Fruit fly (Drosophila melanogaster) whole organism, embryonic: ENCODE data around the gene RpL27A.
A peak's percentile ranks its signal among the peaks of the same experiment; 100 is the strongest.

ENCODE experiments used
- BEAF-32 ChIP-seq: fragments of 200-800 bp; sonication (Bioruptor generic); optimal IDR thresholded peaks from 3 replicates; lab custom pipeline; 2017; ENCODE audit warnings: missing biosample characterization, missing genetic modification characterization, mild to moderate bottlenecking, moderate library complexity, missing genetic modification reagents
- Bgb ChIP-seq: fragments of 200-800 bp; sonication (Bioruptor generic); IDR thresholded peaks from 2 replicates; pipeline ENCODE4 v1.3.6; 2022; ENCODE audit warnings: missing biosample characterization, missing genetic modification characterization; ENCODE audit not compliant: partially characterized antibody
- CG10267 ChIP-seq: fragments of 200-800 bp; sonication (Bioruptor generic); optimal IDR thresholded peaks from 2 replicates; lab custom pipeline; 2018; ENCODE audit warnings: missing biosample characterization, mild to moderate bottlenecking, missing genetic modification characterization, moderate library complexity
- CG13287 ChIP-seq: fragments of 200-800 bp; sonication (Bioruptor generic); IDR thresholded peaks from 2 replicates; pipeline ENCODE4 v1.3.6; 2022; ENCODE audit warnings: missing biosample characterization, missing genetic modification characterization; ENCODE audit not compliant: partially characterized antibody
- CG13894 ChIP-seq: fragments of 200-800 bp; sonication (Bioruptor generic); optimal IDR thresholded peaks from 3 replicates; lab custom pipeline; 2018; ENCODE audit warnings: missing biosample characterization, mild to moderate bottlenecking, missing genetic modification characterization, moderate library complexity
- CG14014 ChIP-seq: fragments of 200-800 bp; sonication (Bioruptor generic); IDR thresholded peaks from 2 replicates; pipeline ENCODE4 v1.3.6; 2022; ENCODE audit warnings: missing biosample characterization, missing genetic modification characterization
- CG17802 ChIP-seq: fragments of 200-800 bp; sonication (Bioruptor generic); optimal IDR thresholded peaks from 2 replicates; lab custom pipeline; 2018; ENCODE audit warnings: missing biosample characterization, mild to moderate bottlenecking, missing genetic modification characterization, moderate library complexity
- CG1792 ChIP-seq: fragments of 200-800 bp; sonication (Bioruptor generic); optimal IDR thresholded peaks from 2 replicates; lab custom pipeline; 2016; ENCODE audit warnings: missing biosample characterization, missing genetic modification characterization
- CG18011 ChIP-seq: fragments of 200-800 bp; sonication (Bioruptor generic); optimal IDR thresholded peaks from 2 replicates; lab custom pipeline; 2017; ENCODE audit warnings: missing biosample characterization, missing genetic modification characterization, mild to moderate bottlenecking, moderate library complexity, missing genotype
- CG2875 ChIP-seq: fragments of 200-800 bp; sonication (Bioruptor generic); optimal IDR thresholded peaks from 2 replicates; lab custom pipeline; 2017; ENCODE audit warnings: missing biosample characterization, mild to moderate bottlenecking, missing genetic modification characterization, missing genetic modification reagents
- CG32772 ChIP-seq: fragments of 200-800 bp; sonication (Bioruptor generic); IDR thresholded peaks from 2 replicates; pipeline ENCODE4 v1.3.6; 2022; ENCODE audit warnings: missing biosample characterization, missing genetic modification characterization
- CG42726 ChIP-seq: fragments of 200-800 bp; sonication (Bioruptor generic); IDR thresholded peaks from 2 replicates; pipeline ENCODE4 v1.3.6; 2022; ENCODE audit warnings: missing biosample characterization, missing genetic modification characterization; ENCODE audit not compliant: partially characterized antibody
- CG4328 ChIP-seq: fragments of 200-800 bp; sonication (Bioruptor generic); optimal IDR thresholded peaks from 3 replicates; lab custom pipeline; 2017; ENCODE audit warnings: missing biosample characterization, missing genetic modification reagents, missing genetic modification characterization
- CG43689 ChIP-seq: fragments of 200-800 bp; sonication (Bioruptor generic); IDR thresholded peaks from 2 replicates; pipeline ENCODE4 v1.3.6; 2022; ENCODE audit warnings: missing biosample characterization, missing genetic modification characterization
- CG6654 ChIP-seq: fragments of 200-800 bp; sonication (Bioruptor generic); optimal IDR thresholded peaks from 2 replicates; lab custom pipeline; 2017; ENCODE audit warnings: missing biosample characterization, mild to moderate bottlenecking, missing genetic modification characterization
- CG8359 ChIP-seq: fragments of 200-800 bp; sonication (Bioruptor generic); optimal IDR thresholded peaks from 2 replicates; lab custom pipeline; 2017; ENCODE audit warnings: missing biosample characterization, mild to moderate bottlenecking, missing genetic modification characterization, borderline replicate concordance
- CG9727 ChIP-seq: fragments of 200-800 bp; sonication (Bioruptor generic); optimal IDR thresholded peaks from 3 replicates; lab custom pipeline; 2017; ENCODE audit warnings: missing biosample characterization, mild to moderate bottlenecking, missing genetic modification characterization
- Ets65A ChIP-seq: fragments of 200-800 bp; sonication (Bioruptor generic); peaks from one replicate; lab custom pipeline; 2016; ENCODE audit warnings: missing biosample characterization, missing genetic modification characterization
- Fer1 ChIP-seq: fragments of 200-800 bp; sonication (Bioruptor generic); optimal IDR thresholded peaks from 2 replicates; lab custom pipeline; 2017; ENCODE audit warnings: missing biosample characterization, mild to moderate bottlenecking, missing genetic modification characterization
- Hr3 ChIP-seq: fragments of 200-800 bp; sonication (Bioruptor generic); optimal IDR thresholded peaks from 3 replicates; lab custom pipeline; 2016; ENCODE audit warnings: missing biosample characterization, missing genetic modification characterization
- Hr78 ChIP-seq, 2 experiments: fragments of 200-800 bp in 1 of 2; fragments of >200 bp in 1 of 2; sonication (Bioruptor generic) in 1 of 2; optimal IDR thresholded peaks; 2 replicates each; lab custom pipeline; 2017 to 2019; ENCODE audit warnings: missing biosample characterization in 2 of 2, missing genetic modification characterization in 2 of 2, mild to moderate bottlenecking in 1 of 2, moderate library complexity in 1 of 2
- Jarid2 ChIP-seq: fragments of 200-800 bp; sonication (Bioruptor generic); optimal IDR thresholded peaks from 3 replicates; lab custom pipeline; 2017; ENCODE audit warnings: mild to moderate bottlenecking, missing biosample characterization, missing genetic modification reagents, missing genetic modification characterization
- Kr ChIP-seq: fragments of 200-800 bp; sonication (Bioruptor generic); optimal IDR thresholded peaks from 2 replicates; lab custom pipeline; 2017; ENCODE audit warnings: missing biosample characterization, mild to moderate bottlenecking, missing genetic modification characterization
- MBD-R2 ChIP-seq: fragments of 200-800 bp; sonication (Bioruptor generic); IDR thresholded peaks from 2 replicates; pipeline ENCODE4 v1.3.6; 2022; ENCODE audit warnings: missing biosample characterization, missing genetic modification characterization
- Nf-YA ChIP-seq: fragments of 200-800 bp; sonication (Bioruptor generic); IDR thresholded peaks from 2 replicates; pipeline ENCODE4 v1.3.6; 2022; ENCODE audit warnings: missing biosample characterization, missing genetic modification characterization
- Stat92E ChIP-seq, 3 experiments: fragments of >200 bp in 2 of 3; fragments of 200-800 bp in 1 of 3; sonication (Bioruptor generic) in 1 of 3; optimal IDR thresholded peaks; 2 replicates each; lab custom pipeline; 2017 to 2019; ENCODE audit warnings: missing biosample characterization in 3 of 3, missing genetic modification characterization in 3 of 3, mild to moderate bottlenecking in 1 of 3, moderate library complexity in 1 of 3
- az2 ChIP-seq: fragments of 200-800 bp; sonication (Bioruptor generic); optimal IDR thresholded peaks from 3 replicates; lab custom pipeline; 2016; ENCODE audit warnings: missing biosample characterization, missing genetic modification characterization
- btn ChIP-seq: fragments of 200-800 bp; sonication (Bioruptor generic); optimal IDR thresholded peaks from 2 replicates; lab custom pipeline; 2016; ENCODE audit warnings: missing biosample characterization, missing genetic modification characterization
- cg ChIP-seq: fragments of 200-800 bp; sonication (Bioruptor generic); optimal IDR thresholded peaks from 3 replicates; lab custom pipeline; 2019; ENCODE audit warnings: missing biosample characterization, mild to moderate bottlenecking, missing genetic modification characterization, moderate library complexity
- chinmo ChIP-seq: fragments of 200-800 bp; sonication (Bioruptor generic); IDR thresholded peaks from 4 replicates; pipeline ENCODE4 v1.3.6; 2022; ENCODE audit warnings: missing biosample characterization, missing genetic modification characterization; ENCODE audit not compliant: partially characterized antibody
- chn ChIP-seq: fragments of 200-800 bp; sonication (Bioruptor generic); optimal IDR thresholded peaks from 2 replicates; lab custom pipeline; 2016; ENCODE audit warnings: missing biosample characterization, missing genetic modification characterization
- crc ChIP-seq: fragments of 200-800 bp; sonication (Bioruptor generic); optimal IDR thresholded peaks from 2 replicates; lab custom pipeline; 2016; ENCODE audit warnings: missing biosample characterization, missing genetic modification characterization
- cwo ChIP-seq: fragments of 200-800 bp; sonication (Bioruptor generic); optimal IDR thresholded peaks from 3 replicates; lab custom pipeline; 2017; ENCODE audit warnings: missing biosample characterization, missing genetic modification characterization, mild to moderate bottlenecking, moderate library complexity, missing genetic modification reagents
- disco-r ChIP-seq: fragments of 200-800 bp; sonication (Bioruptor generic); optimal IDR thresholded peaks from 2 replicates; lab custom pipeline; 2016; ENCODE audit warnings: missing biosample characterization, missing genetic modification characterization
- dpn ChIP-seq, 2 experiments: fragments of 200-800 bp; sonication (Bioruptor generic); optimal IDR thresholded peaks; 3 replicates each; lab custom pipeline; 2016; ENCODE audit warnings: missing biosample characterization in 2 of 2, missing genetic modification characterization in 2 of 2
- ems ChIP-seq: fragments of 200-800 bp; sonication (Bioruptor generic); optimal IDR thresholded peaks from 3 replicates; lab custom pipeline; 2016; ENCODE audit warnings: missing biosample characterization, missing genetic modification characterization
- ind ChIP-seq: fragments of 200-800 bp; sonication (Bioruptor generic); optimal IDR thresholded peaks from 3 replicates; lab custom pipeline; 2016; ENCODE audit warnings: missing biosample characterization, missing genetic modification characterization
- inv ChIP-seq: fragments of 200-800 bp; sonication (Bioruptor generic); IDR thresholded peaks from 2 replicates; pipeline ENCODE4 v1.3.6; 2022; ENCODE audit warnings: missing biosample characterization, missing genetic modification characterization; ENCODE audit not compliant: partially characterized antibody
- kni ChIP-seq: fragments of 200-800 bp; sonication (Bioruptor generic); optimal IDR thresholded peaks from 3 replicates; lab custom pipeline; 2017; ENCODE audit warnings: mild to moderate bottlenecking, missing biosample characterization, missing genetic modification reagents, missing genetic modification characterization
- mirr ChIP-seq: fragments of 200-800 bp; sonication (Bioruptor generic); optimal IDR thresholded peaks from 3 replicates; lab custom pipeline; 2018; ENCODE audit warnings: missing biosample characterization, mild to moderate bottlenecking, missing genetic modification characterization
- onecut ChIP-seq: fragments of 200-800 bp; sonication (Bioruptor generic); IDR thresholded peaks from 2 replicates; pipeline ENCODE4 v1.3.6; 2022; ENCODE audit warnings: missing biosample characterization, missing genetic modification characterization
- p53 ChIP-seq: fragments of 200-800 bp; sonication (Bioruptor generic); optimal IDR thresholded peaks from 2 replicates; lab custom pipeline; 2016; ENCODE audit warnings: missing biosample characterization, missing genetic modification characterization
- repo ChIP-seq: fragments of 200-800 bp; sonication (Bioruptor generic); optimal IDR thresholded peaks from 2 replicates; lab custom pipeline; 2016; ENCODE audit warnings: missing biosample characterization, missing genetic modification characterization
- sd ChIP-seq: fragments of 200-800 bp; sonication (Bioruptor generic); optimal IDR thresholded peaks from 3 replicates; lab custom pipeline; 2018; ENCODE audit warnings: missing biosample characterization, mild to moderate bottlenecking, missing genetic modification characterization, moderate library complexity
- slou ChIP-seq: fragments of 200-800 bp; sonication (Bioruptor generic); optimal IDR thresholded peaks from 3 replicates; lab custom pipeline; 2016; ENCODE audit warnings: missing biosample characterization, missing genetic modification characterization
- trh ChIP-seq: fragments of 200-800 bp; sonication (Bioruptor generic); optimal IDR thresholded peaks from 2 replicates; lab custom pipeline; 2016; ENCODE audit warnings: missing biosample characterization, missing genetic modification characterization
- vvl ChIP-seq: fragments of 200-800 bp; sonication (Bioruptor generic); IDR thresholded peaks from 2 replicates; pipeline ENCODE4 v1.3.6; 2022; ENCODE audit warnings: missing biosample characterization, missing genetic modification characterization
- zen ChIP-seq: fragments of 200-800 bp; sonication (Bioruptor generic); optimal IDR thresholded peaks from 3 replicates; lab custom pipeline; 2018; ENCODE audit warnings: missing biosample characterization, mild to moderate bottlenecking, missing genetic modification characterization, moderate library complexity
- zfh2 ChIP-seq: fragments of 200-800 bp; sonication (Bioruptor generic); optimal IDR thresholded peaks from 2 replicates; lab custom pipeline; 2016; ENCODE audit warnings: missing biosample characterization, missing genetic modification characterization

RpL27A gene

DNA sequence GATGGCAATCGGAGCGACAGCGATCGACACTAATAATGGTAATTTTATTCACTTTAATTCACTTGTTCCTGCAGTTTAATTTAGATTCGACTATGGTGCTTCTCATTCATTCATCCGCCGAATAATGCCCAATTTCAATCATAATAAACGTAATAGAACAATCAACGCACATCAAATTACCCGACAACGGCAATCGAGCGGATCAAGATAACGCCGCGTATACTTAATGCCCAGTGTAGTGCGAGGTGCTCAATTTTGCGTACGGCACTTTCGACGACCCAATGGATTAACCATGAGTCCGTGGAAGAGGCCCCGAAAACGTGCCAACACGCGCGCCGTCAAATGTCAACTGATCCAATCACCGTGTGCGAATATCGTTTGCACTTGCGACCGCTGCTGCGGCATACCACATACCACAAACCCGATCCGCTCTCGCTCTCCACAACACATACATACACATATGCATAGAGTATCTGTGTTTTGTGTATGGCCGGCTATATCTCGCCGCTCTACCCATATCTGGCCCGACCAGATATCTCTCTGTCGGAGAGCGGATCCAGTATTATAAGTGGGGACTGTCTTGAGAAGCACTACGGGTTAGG lies 18.6 kb upstream of the RpL27A start, which contains the start of gene ine:
Gene ine, minus strand, starts transcription at position 351 of the 602 bp plus-strand sequence.
- no peak for TF ChIP-seq disco-r (GFP tag; lab: Kevin White, UChicago)
- no peak for TF ChIP-seq repo (GFP tag; lab: Kevin White, UChicago)
- no peak for TF ChIP-seq CG14014 (GFP tag; lab: Robert Waterston, UW)
- TF ChIP-seq CG43689 (GFP tag; lab: Robert Waterston, UW), result no peak
- TF ChIP-seq MBD-R2 (GFP tag; lab: Robert Waterston, UW), result 0 out of 2 replicates have a peak, but pooled peaks have one; percentile 6
- TF ChIP-seq cg (GFP tag; lab: Kevin White, UChicago), result peak; percentile 50
- TF ChIP-seq Ets65A, result peak; percentile 35
- no peak for TF ChIP-seq az2 (GFP tag; lab: Kevin White, UChicago)
- TF ChIP-seq Fer1 (GFP tag; lab: Kevin White, UChicago), result no peak
- TF ChIP-seq CG2875 (GFP tag; lab: Kevin White, UChicago), result no peak
- TF ChIP-seq chinmo (GFP tag; lab: Robert Waterston, UW), result 0 out of 4 replicates have a peak, but pooled peaks have one; percentile 62
- no peak for TF ChIP-seq ems (GFP tag; lab: Kevin White, UChicago)
- peak; percentile 63 for TF ChIP-seq mirr (GFP tag; lab: Kevin White, UChicago)
- no peak for TF ChIP-seq CG42726 (GFP tag; lab: Robert Waterston, UW)
- peak in 1 of 2 experiments; percentile 4 for TF ChIP-seq Hr78 (GFP tag; optimal IDR thresholded peaks at IDR 0.05; lab: Kevin White, UChicago)
- no peak for TF ChIP-seq crc (GFP tag; lab: Kevin White, UChicago)
- no peak for TF ChIP-seq btn
- no peak for TF ChIP-seq trh (GFP tag; lab: Kevin White, UChicago)
- TF ChIP-seq sd, result peak; percentile 77
- peak; percentile 56 for TF ChIP-seq Jarid2 (GFP tag; lab: Kevin White, UChicago)
- no peak for TF ChIP-seq slou (GFP tag; lab: Kevin White, UChicago)
- TF ChIP-seq CG17802 (tag; lab: Kevin White, UChicago), result no peak
- peak; percentile 35; the same call in 1 of the 2 replicates for TF ChIP-seq vvl (GFP tag; lab: Robert Waterston, UW)
- TF ChIP-seq Stat92E (GFP tag; optimal IDR thresholded peaks at IDR 0.05; lab: Kevin White, UChicago), result no peak
- TF ChIP-seq Bgb, result 0 out of 2 replicates have a peak, but pooled peaks have one; percentile 28
- no peak for TF ChIP-seq zen (tag; lab: Kevin White, UChicago)
- TF ChIP-seq CG4328 (GFP tag; lab: Kevin White, UChicago), result no peak
- TF ChIP-seq CG18011, result no peak
- TF ChIP-seq CG8359, result no peak
- TF ChIP-seq inv (GFP tag; lab: Robert Waterston, UW), result no peak
- TF ChIP-seq ind (GFP tag; lab: Kevin White, UChicago), result no peak
- peak; percentile 34; the same call in 1 of the 2 replicates for TF ChIP-seq CG13287
- no peak for TF ChIP-seq CG1792 (GFP tag; lab: Kevin White, UChicago)
- TF ChIP-seq CG6654 (GFP tag; lab: Kevin White, UChicago), result no peak
- TF ChIP-seq kni (GFP tag; lab: Kevin White, UChicago), result no peak
- TF ChIP-seq dpn (GFP tag; optimal IDR thresholded peaks at IDR 0.05; lab: Kevin White, UChicago), result no peak
- no peak for TF ChIP-seq p53 (GFP tag; lab: Kevin White, UChicago)
- TF ChIP-seq chn (GFP tag; lab: Kevin White, UChicago), result no peak
- TF ChIP-seq Hr3 (GFP tag; lab: Kevin White, UChicago), result no peak
- TF ChIP-seq CG9727 (GFP tag; lab: Kevin White, UChicago), result no peak
- TF ChIP-seq CG32772, result no peak
- TF ChIP-seq onecut (GFP tag; lab: Robert Waterston, UW), result no peak
- no peak for TF ChIP-seq Kr (GFP tag; lab: Kevin White, UChicago)
- peak; percentile 64 for TF ChIP-seq cwo (GFP tag; lab: Kevin White, UChicago)
- no peak for TF ChIP-seq Nf-YA
- no peak for TF ChIP-seq CG10267 (tag; lab: Kevin White, UChicago)
- TF ChIP-seq BEAF-32 (GFP tag; lab: Kevin White, UChicago), result no peak
- no peak for TF ChIP-seq zfh2 (GFP tag; lab: Kevin White, UChicago)
- peak; percentile 98 for TF ChIP-seq CG13894
